Worm (Caenorhabditis elegans): ENCODE data around the gene bcmo-2.
A peak's percentile ranks its signal among the peaks of the same experiment; 100 is the strongest.

bcmo-2 gene

DNA sequence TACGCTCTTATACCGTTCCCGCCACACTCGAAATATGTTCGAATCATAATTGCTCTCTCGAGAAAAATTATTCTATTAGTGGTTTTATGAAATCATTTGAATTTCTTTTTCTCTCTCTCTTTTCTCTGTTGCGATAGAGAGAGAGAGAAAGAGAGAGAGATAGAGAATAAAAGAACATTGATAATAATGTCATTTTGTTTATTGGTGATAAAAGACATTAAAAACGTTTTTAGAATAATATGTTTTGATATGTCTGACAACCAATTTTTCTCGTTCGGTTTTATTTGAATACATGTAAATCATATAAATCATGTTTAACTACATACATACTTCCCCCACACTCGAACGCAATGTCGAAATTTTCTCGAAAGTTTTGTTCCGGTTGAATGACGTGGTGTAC lies 42.3 kb upstream of the bcmo-2 start:
- TF ChIP-seq alr-1 (tag; optimal IDR thresholded peaks at IDR 0.05) = no peak
- TF ChIP-seq nhr-77 (tag; optimal IDR thresholded peaks at IDR 0.05) = no peak
- TF ChIP-seq nhr-129 (tag; optimal IDR thresholded peaks at IDR 0.05) = no peak
- TF ChIP-seq sma-3 (GFP tag; optimal IDR thresholded peaks at IDR 0.05) = peak; percentile 35
- TF ChIP-seq nhr-10 (tag; optimal IDR thresholded peaks at IDR 0.05) = no peak
- TF ChIP-seq egl-27 (tag; optimal IDR thresholded peaks at IDR 0.05) = no peak
- no peak for TF ChIP-seq unc-62 (GFP tag; optimal IDR thresholded peaks at IDR 0.05)
- peak; percentile 53 for TF ChIP-seq crh-2 (tag; optimal IDR thresholded peaks at IDR 0.05)
- peak; percentile 32 for TF ChIP-seq unc-55 (GFP tag; optimal IDR thresholded peaks at IDR 0.05)
- peak; percentile 37 for TF ChIP-seq fos-1 (tag; optimal IDR thresholded peaks at IDR 0.05)
- no peak for TF ChIP-seq ceh-82 (tag; optimal IDR thresholded peaks at IDR 0.05)
- no peak for TF ChIP-seq dmd-4 (tag; optimal IDR thresholded peaks at IDR 0.05)
- no peak for TF ChIP-seq ZK546.5 (tag; optimal IDR thresholded peaks at IDR 0.05)
- no peak for TF ChIP-seq mdl-1 (tag; optimal IDR thresholded peaks at IDR 0.05)
- no peak for TF ChIP-seq ztf-4 (tag; optimal IDR thresholded peaks at IDR 0.05)
- peak in 1 of 2 experiments; percentile 11 for TF ChIP-seq lsy-2 (tag; optimal IDR thresholded peaks at IDR 0.05)

DNA sequence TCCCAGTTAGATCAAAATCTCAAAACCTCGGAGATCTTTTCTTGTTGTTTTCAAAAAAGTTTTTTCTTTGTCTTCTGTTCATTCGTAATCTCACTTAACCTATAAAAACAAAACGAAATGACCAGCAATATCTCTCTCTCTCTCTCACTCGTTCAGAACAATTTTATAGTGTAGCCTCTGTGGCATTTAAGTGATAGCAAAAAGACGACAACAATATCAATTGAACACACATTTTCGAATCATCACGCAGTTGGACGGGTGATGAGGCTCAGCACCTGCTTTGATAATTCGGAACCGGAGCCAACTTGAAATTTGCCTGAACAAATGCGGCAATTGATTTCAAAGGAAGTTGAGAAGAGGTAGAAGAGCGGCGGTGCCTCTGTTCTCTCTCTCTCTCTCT lies 41.7 kb upstream of the bcmo-2 start:
- no peak for TF ChIP-seq egl-27 (tag; optimal IDR thresholded peaks at IDR 0.05)
- TF ChIP-seq nhr-129 (tag; optimal IDR thresholded peaks at IDR 0.05) = peak; percentile 8

DNA sequence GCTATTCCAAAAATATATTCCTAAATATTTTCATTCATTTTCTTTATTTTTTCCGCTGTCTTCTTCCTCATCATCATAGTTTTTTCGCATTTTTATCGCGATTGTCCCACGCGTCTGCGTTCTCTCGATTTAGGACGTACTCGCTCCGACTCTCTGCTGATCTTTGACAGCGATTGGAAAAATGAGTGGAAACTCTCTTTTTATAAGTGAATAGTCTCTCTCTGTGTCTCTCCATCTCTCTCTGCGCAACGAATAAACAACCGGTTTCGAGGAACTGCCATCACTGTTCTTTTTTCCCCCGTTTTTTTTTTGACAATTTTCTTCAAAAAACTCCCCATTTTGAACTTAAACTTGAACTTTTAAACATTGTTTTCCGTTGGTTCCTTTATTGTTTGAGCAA lies 40.7 kb upstream of the bcmo-2 start:
- TF ChIP-seq nhr-10 (tag; optimal IDR thresholded peaks at IDR 0.05) (no peak), mab-5 (tag; optimal IDR thresholded peaks at IDR 0.05) (no peak), unc-62 (GFP tag; optimal IDR thresholded peaks at IDR 0.05) (no peak), ama-1 (optimal IDR thresholded peaks at IDR 0.05) (no peak), unc-55 (GFP tag; optimal IDR thresholded peaks at IDR 0.05) (no peak), mdl-1 (tag; optimal IDR thresholded peaks at IDR 0.05) (no peak), ceh-16 (tag; optimal IDR thresholded peaks at IDR 0.05) (no peak), nhr-21 (tag; optimal IDR thresholded peaks at IDR 0.05) (no peak), egl-27 (tag; optimal IDR thresholded peaks at IDR 0.05) (no peak), snpc-4 (tag; optimal IDR thresholded peaks at IDR 0.05) (no peak), zag-1 (tag; optimal IDR thresholded peaks at IDR 0.05) (no peak), peb-1 (tag; optimal IDR thresholded peaks at IDR 0.05) (no peak), lin-13 (GFP tag; optimal IDR thresholded peaks at IDR 0.05) (no peak), R02D3.7 (tag; optimal IDR thresholded peaks at IDR 0.05) (no peak), fos-1 (tag; optimal IDR thresholded peaks at IDR 0.05) (peak; percentile 24), nhr-25 (tag; optimal IDR thresholded peaks at IDR 0.05) (peak; percentile 82), nhr-129 (tag; optimal IDR thresholded peaks at IDR 0.05) (peak; percentile 9), F13H6.1 (tag; optimal IDR thresholded peaks at IDR 0.05) (peak; percentile 47), mbf-1 (tag; optimal IDR thresholded peaks at IDR 0.05) (no peak), ZK546.5 (tag; optimal IDR thresholded peaks at IDR 0.05) (no peak), C34F6.9 (tag; optimal IDR thresholded peaks at IDR 0.05) (peak; percentile 6), ceh-82 (tag; optimal IDR thresholded peaks at IDR 0.05) (no peak), lsy-2 (tag; optimal IDR thresholded peaks at IDR 0.05) (peak in 1 of 2 experiments; percentile 12), gmeb-1 (tag; optimal IDR thresholded peaks at IDR 0.05) (peak; percentile 17), sma-3 (GFP tag; optimal IDR thresholded peaks at IDR 0.05) (peak; percentile 14), blmp-1 (tag; optimal IDR thresholded peaks at IDR 0.05; ENCODE audit: insufficient read depth) (peak; percentile 60), sem-4 (tag; optimal IDR thresholded peaks at IDR 0.05) (peak; percentile 3), ztf-4 (tag; optimal IDR thresholded peaks at IDR 0.05) (no peak), crh-2 (tag; optimal IDR thresholded peaks at IDR 0.05) (peak; percentile 12), sma-9 (GFP tag; optimal IDR thresholded peaks at IDR 0.05) (peak; percentile 69), sma-9 (tag; optimal IDR thresholded peaks at IDR 0.05) (no peak), lin-11 (tag; optimal IDR thresholded peaks at IDR 0.05) (no peak), nhr-6 (tag; optimal IDR thresholded peaks at IDR 0.05) (no peak), dmd-4 (tag; optimal IDR thresholded peaks at IDR 0.05) (no peak)

DNA sequence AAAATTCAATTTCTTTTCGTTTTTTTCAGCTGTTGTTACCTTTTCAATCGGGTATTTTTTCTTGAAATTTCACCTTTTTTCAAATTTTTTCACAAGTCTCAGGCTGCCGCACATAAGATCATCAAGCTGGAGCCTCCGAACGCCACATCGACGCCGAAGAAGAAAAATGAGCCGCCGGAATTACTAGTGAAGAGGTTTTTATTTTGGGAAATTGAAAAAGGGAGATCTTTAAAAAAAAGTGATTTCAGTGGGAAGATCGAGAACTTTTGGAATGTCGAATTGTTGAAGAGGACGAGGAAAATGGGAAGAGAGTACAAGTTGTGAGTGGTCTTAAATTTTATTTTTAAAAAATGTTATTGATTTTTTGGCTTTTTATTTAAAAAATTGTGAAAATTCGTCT lies 39.4 kb upstream of the bcmo-2 start, which contains the start of gene sea-2:
Gene sea-2 (plus strand): TSS at position 301 of the 400 bp plus-strand sequence.
- TF ChIP-seq nhr-6 (tag; optimal IDR thresholded peaks at IDR 0.05) = no peak
- no peak for TF ChIP-seq peb-1 (tag; optimal IDR thresholded peaks at IDR 0.05)
- TF ChIP-seq sma-3 (GFP tag; optimal IDR thresholded peaks at IDR 0.05) = no peak
- TF ChIP-seq nhr-129 (tag; optimal IDR thresholded peaks at IDR 0.05) = no peak
- no peak for TF ChIP-seq ama-1 (optimal IDR thresholded peaks at IDR 0.05)
- no peak for TF ChIP-seq crh-2 (tag; optimal IDR thresholded peaks at IDR 0.05)
- no peak for TF ChIP-seq Y55F3AM.14 (GFP tag; optimal IDR thresholded peaks at IDR 0.05)
- no peak for TF ChIP-seq fos-1 (tag; optimal IDR thresholded peaks at IDR 0.05)
- TF ChIP-seq mdl-1 (tag; optimal IDR thresholded peaks at IDR 0.05) = no peak
- TF ChIP-seq ZK546.5 (tag; optimal IDR thresholded peaks at IDR 0.05) = no peak
- no peak for TF ChIP-seq gmeb-1 (tag; optimal IDR thresholded peaks at IDR 0.05)
- TF ChIP-seq lin-13 (GFP tag; optimal IDR thresholded peaks at IDR 0.05) = no peak
